Fruit fly (Drosophila melanogaster) whole organism, embryonic: ENCODE measurements around the gene CG14667.

Experiments used
- C15 ChIP-seq: fragments of 200-800 bp; sonication (Bioruptor generic); IDR thresholded peaks from 3 replicates; pipeline ENCODE4 v1.3.6; 2022; ENCODE audit warnings: missing biosample characterization, missing genetic modification characterization
- CG10431 ChIP-seq: fragments of 200-800 bp; sonication (Bioruptor generic); optimal IDR thresholded peaks from 3 replicates; lab custom pipeline; 2018; ENCODE audit warnings: missing biosample characterization, mild to moderate bottlenecking, missing genetic modification characterization
- CG11696 ChIP-seq: fragments of 200-800 bp; sonication (Bioruptor generic); IDR thresholded peaks from 2 replicates; pipeline ENCODE4 v1.3.6; 2022; ENCODE audit warnings: missing biosample characterization, missing genetic modification characterization
- CG12299 ChIP-seq: fragments of 200-800 bp; sonication (Bioruptor generic); optimal IDR thresholded peaks from 2 replicates; lab custom pipeline; 2018; ENCODE audit warnings: missing biosample characterization, mild to moderate bottlenecking, missing genetic modification characterization
- CG12391 ChIP-seq: fragments of 200-800 bp; sonication (Bioruptor generic); optimal IDR thresholded peaks from 3 replicates; lab custom pipeline; 2018; ENCODE audit warnings: missing biosample characterization, mild to moderate bottlenecking, missing genetic modification characterization, moderate library complexity
- CG13894 ChIP-seq: fragments of 200-800 bp; sonication (Bioruptor generic); optimal IDR thresholded peaks from 3 replicates; lab custom pipeline; 2018; ENCODE audit warnings: missing biosample characterization, mild to moderate bottlenecking, missing genetic modification characterization, moderate library complexity
- CG16779 ChIP-seq: fragments of 200-800 bp; sonication (Bioruptor generic); IDR thresholded peaks from 2 replicates; pipeline ENCODE4 v1.3.6; 2022; ENCODE audit warnings: missing biosample characterization, missing genetic modification characterization
- CG17385 ChIP-seq: fragments of 200-800 bp; sonication (Bioruptor generic); optimal IDR thresholded peaks from 3 replicates; lab custom pipeline; 2018; ENCODE audit warnings: missing biosample characterization, mild to moderate bottlenecking, missing genetic modification characterization
- CG18619 ChIP-seq: fragments of 200-800 bp; sonication (Bioruptor generic); optimal IDR thresholded peaks from 3 replicates; lab custom pipeline; 2017; ENCODE audit warnings: missing biosample characterization, mild to moderate bottlenecking, missing genetic modification characterization
- CG2202 ChIP-seq: fragments of 200-800 bp; sonication (Bioruptor generic); optimal IDR thresholded peaks from 2 replicates; lab custom pipeline; 2018; ENCODE audit warnings: missing biosample characterization, mild to moderate bottlenecking, missing genetic modification characterization
- CG2889 ChIP-seq: fragments of 200-800 bp; sonication (Bioruptor generic); IDR thresholded peaks from 3 replicates; pipeline ENCODE4 v1.3.6; 2022; ENCODE audit warnings: missing biosample characterization, missing genetic modification characterization
- CG31441 ChIP-seq: fragments of 200-800 bp; sonication (Bioruptor generic); IDR thresholded peaks from 2 replicates; pipeline ENCODE4 v1.3.6; 2022; ENCODE audit warnings: missing biosample characterization, missing genetic modification characterization
- CG3163 ChIP-seq: fragments of 200-800 bp; sonication (Bioruptor generic); optimal IDR thresholded peaks from 3 replicates; lab custom pipeline; 2016; ENCODE audit warnings: missing biosample characterization, missing genetic modification characterization
- CG6765 ChIP-seq: fragments of 200-800 bp; sonication (Bioruptor generic); optimal IDR thresholded peaks from 3 replicates; lab custom pipeline; 2017; ENCODE audit warnings: missing biosample characterization, mild to moderate bottlenecking, missing genetic modification characterization
- CG6791 ChIP-seq: fragments of 200-800 bp; sonication (Bioruptor generic); IDR thresholded peaks from 3 replicates; pipeline ENCODE4 v1.3.6; 2022; ENCODE audit warnings: missing biosample characterization, missing genetic modification characterization; ENCODE audit not compliant: partially characterized antibody
- CG7963 ChIP-seq: fragments of 200-800 bp; sonication (Bioruptor generic); IDR thresholded peaks from 3 replicates; pipeline ENCODE4 v1.3.6; 2022; ENCODE audit warnings: missing biosample characterization, missing genetic modification characterization; ENCODE audit not compliant: partially characterized antibody
- CG8478 ChIP-seq: fragments of >200 bp; optimal IDR thresholded peaks from 2 replicates; lab custom pipeline; 2018
- CG9817 ChIP-seq: fragments of 200-800 bp; sonication (Bioruptor generic); optimal IDR thresholded peaks from 2 replicates; lab custom pipeline; 2018; ENCODE audit warnings: missing biosample characterization, mild to moderate bottlenecking, missing genetic modification characterization, moderate library complexity
- CHES-1-like ChIP-seq: fragments of 200-800 bp; sonication (Bioruptor generic); optimal IDR thresholded peaks from 2 replicates; lab custom pipeline; 2016; ENCODE audit warnings: missing biosample characterization, missing genetic modification characterization
- Chrac-16 ChIP-seq: fragments of 200-800 bp; sonication (Bioruptor generic); optimal IDR thresholded peaks from 3 replicates; lab custom pipeline; 2016; ENCODE audit warnings: missing biosample characterization, missing genetic modification characterization
- Dek ChIP-seq: fragments of 200-800 bp; sonication (Bioruptor generic); optimal IDR thresholded peaks from 3 replicates; lab custom pipeline; 2019; ENCODE audit warnings: missing biosample characterization, mild to moderate bottlenecking, missing genetic modification characterization, moderate library complexity
- Dip2 ChIP-seq: fragments of 200-800 bp; sonication (Bioruptor generic); IDR thresholded peaks from 2 replicates; pipeline ENCODE4 v1.3.6; 2022; ENCODE audit warnings: missing biosample characterization, missing genetic modification characterization
- Dip3 ChIP-seq: fragments of 200-800 bp; sonication (Bioruptor generic); optimal IDR thresholded peaks from 3 replicates; lab custom pipeline; 2016; ENCODE audit warnings: missing biosample characterization, missing genetic modification characterization
- Dref ChIP-seq: fragments of 200-800 bp; sonication (Bioruptor generic); IDR thresholded peaks from 2 replicates; pipeline ENCODE4 v1.3.6; 2022; ENCODE audit warnings: missing biosample characterization, missing genetic modification characterization
- GATAe ChIP-seq: fragments of 200-800 bp; sonication (Bioruptor generic); conservative IDR thresholded peaks from 2 replicates; pipeline ENCODE4 v1.3.6; 2022; ENCODE audit warnings: missing biosample characterization, missing genetic modification characterization
- HLH54F ChIP-seq: fragments of 200-800 bp; sonication (Bioruptor generic); optimal IDR thresholded peaks from 3 replicates; lab custom pipeline; 2016; ENCODE audit warnings: missing biosample characterization, missing genetic modification characterization
- HmgZ ChIP-seq: fragments of 200-800 bp; sonication (Bioruptor generic); optimal IDR thresholded peaks from 2 replicates; lab custom pipeline; 2018; ENCODE audit warnings: missing biosample characterization, mild to moderate bottlenecking, missing genetic modification characterization
- Jarid2 ChIP-seq: fragments of 200-800 bp; sonication (Bioruptor generic); optimal IDR thresholded peaks from 3 replicates; lab custom pipeline; 2017; ENCODE audit warnings: mild to moderate bottlenecking, missing biosample characterization, missing genetic modification reagents, missing genetic modification characterization
- Mrtf ChIP-seq: fragments of 200-800 bp; sonication (Bioruptor generic); IDR thresholded peaks from 3 replicates; pipeline ENCODE4 v1.3.6; 2022; ENCODE audit warnings: missing biosample characterization, missing genetic modification characterization
- Six4 ChIP-seq: fragments of 200-800 bp; sonication (Bioruptor generic); optimal IDR thresholded peaks from 2 replicates; lab custom pipeline; 2016; ENCODE audit warnings: missing biosample characterization, missing genetic modification characterization
- Sox100B ChIP-seq: fragments of 200-800 bp; sonication (Bioruptor generic); optimal IDR thresholded peaks from 3 replicates; lab custom pipeline; 2018; ENCODE audit warnings: missing biosample characterization, mild to moderate bottlenecking, missing genetic modification characterization
- Spps ChIP-seq: fragments of 200-800 bp; sonication (Bioruptor generic); optimal IDR thresholded peaks from 2 replicates; lab custom pipeline; 2018; ENCODE audit warnings: missing biosample characterization, mild to moderate bottlenecking, missing genetic modification characterization
- Usf ChIP-seq: fragments of 200-800 bp; sonication (Bioruptor generic); optimal IDR thresholded peaks from 2 replicates; lab custom pipeline; 2017; ENCODE audit warnings: missing genotype, missing biosample characterization, missing genetic modification characterization
- Xrp1 ChIP-seq: fragments of 200-800 bp; sonication (Bioruptor generic); IDR thresholded peaks from 2 replicates; pipeline ENCODE4 v1.3.6; 2022; ENCODE audit warnings: missing biosample characterization, missing genetic modification characterization
- ara ChIP-seq: fragments of 200-800 bp; sonication (Bioruptor generic); IDR thresholded peaks from 2 replicates; pipeline ENCODE4 v1.3.6; 2022; ENCODE audit warnings: missing biosample characterization, missing genetic modification characterization
- ash1 ChIP-seq: fragments of 200-800 bp; sonication (Bioruptor generic); optimal IDR thresholded peaks from 2 replicates; lab custom pipeline; 2018; ENCODE audit warnings: missing biosample characterization, mild to moderate bottlenecking, missing genetic modification characterization
- cas ChIP-seq: fragments of 200-800 bp; sonication (Bioruptor generic); IDR thresholded peaks from 2 replicates; pipeline ENCODE4 v1.3.6; 2022; ENCODE audit warnings: missing biosample characterization, missing genetic modification characterization
- ci ChIP-seq: fragments of 200-800 bp; sonication (Bioruptor generic); IDR thresholded peaks from 3 replicates; pipeline ENCODE4 v1.3.6; 2022; ENCODE audit warnings: missing biosample characterization, missing genetic modification characterization
- dmrt99B ChIP-seq: fragments of 200-800 bp; sonication (Bioruptor generic); optimal IDR thresholded peaks from 2 replicates; lab custom pipeline; 2018; ENCODE audit warnings: missing biosample characterization, mild to moderate bottlenecking, missing genetic modification characterization, moderate library complexity
- fd64A ChIP-seq: fragments of 200-800 bp; sonication (Bioruptor generic); optimal IDR thresholded peaks from 3 replicates; lab custom pipeline; 2018; ENCODE audit warnings: missing biosample characterization, mild to moderate bottlenecking, missing genetic modification characterization
- gsb-n ChIP-seq: fragments of 200-800 bp; sonication (Bioruptor generic); optimal IDR thresholded peaks from 3 replicates; lab custom pipeline; 2018; ENCODE audit warnings: missing biosample characterization, mild to moderate bottlenecking, missing genetic modification characterization
- hb ChIP-seq: fragments of 200-800 bp; sonication (Bioruptor generic); IDR thresholded peaks from 3 replicates; pipeline ENCODE4 v1.3.6; 2022; ENCODE audit warnings: missing biosample characterization, missing genetic modification characterization; ENCODE audit not compliant: partially characterized antibody
- repo ChIP-seq: fragments of 200-800 bp; sonication (Bioruptor generic); optimal IDR thresholded peaks from 2 replicates; lab custom pipeline; 2016; ENCODE audit warnings: missing biosample characterization, missing genetic modification characterization
- shn ChIP-seq: fragments of 200-800 bp; sonication (Bioruptor generic); optimal IDR thresholded peaks from 3 replicates; lab custom pipeline; 2016; ENCODE audit warnings: missing biosample characterization, missing genetic modification characterization
- sima ChIP-seq: fragments of 200-800 bp; sonication (Bioruptor generic); optimal IDR thresholded peaks from 2 replicates; lab custom pipeline; 2016; ENCODE audit warnings: missing biosample characterization, missing genetic modification characterization
- sr ChIP-seq: fragments of 200-800 bp; sonication (Bioruptor generic); IDR thresholded peaks from 3 replicates; pipeline ENCODE4 v1.3.6; 2022; ENCODE audit warnings: missing biosample characterization, missing genetic modification characterization
- tap ChIP-seq: fragments of 200-800 bp; optimal IDR thresholded peaks from 3 replicates; lab custom pipeline; 2019; ENCODE audit warnings: missing biosample characterization, mild to moderate bottlenecking, missing genetic modification characterization, moderate library complexity
- tll ChIP-seq, 2 experiments: fragments of 200-800 bp in 1 of 2; fragments of >200 bp in 1 of 2; sonication (Bioruptor generic) in 1 of 2; optimal IDR thresholded peaks; 2 replicates each; lab custom pipeline; 2017 to 2019; ENCODE audit warnings: missing biosample characterization in 2 of 2, missing genetic modification characterization in 2 of 2, mild to moderate bottlenecking in 1 of 2, moderate library complexity in 1 of 2
- twi ChIP-seq: fragments of 200-800 bp; optimal IDR thresholded peaks from 2 replicates; lab custom pipeline; 2019; ENCODE audit warnings: missing biosample characterization, mild to moderate bottlenecking, missing genetic modification characterization, moderate library complexity
- unpg ChIP-seq: fragments of 200-800 bp; sonication (Bioruptor generic); optimal IDR thresholded peaks from 3 replicates; lab custom pipeline; 2018; ENCODE audit warnings: missing biosample characterization, mild to moderate bottlenecking, missing genetic modification characterization, moderate library complexity
- z ChIP-seq: fragments of 200-800 bp; sonication (Bioruptor generic); IDR thresholded peaks from 3 replicates; pipeline ENCODE4 v1.3.6; 2022; ENCODE audit warnings: missing biosample characterization, missing genetic modification characterization

CG14667 gene

dm6 chr3R:5371563-5371962 lies 3.3 kb upstream of the CG14667 start, which contains the start of gene Polr2F (continued):
- peak; percentile 63 for TF ChIP-seq twi (tag; lab: Kevin White, UChicago)
- peak; percentile 13 for TF ChIP-seq CG2202 (tag; lab: Kevin White, UChicago)
- TF ChIP-seq sima (GFP tag; lab: Kevin White, UChicago) = peak; percentile 63
- TF ChIP-seq ara (GFP tag; lab: Robert Waterston, UW) = peak; percentile 36; the same call in 1 of the 2 replicates
- TF ChIP-seq CG16779 = peak; percentile 87
- TF ChIP-seq Xrp1 (GFP tag; lab: Robert Waterston, UW) = peak; percentile 79
- TF ChIP-seq CG2889 (GFP tag; lab: Robert Waterston, UW) = peak; percentile 64; the same call in 2 of the 3 replicates
- peak; percentile 100 for TF ChIP-seq CG17385 (GFP tag; lab: Kevin White, UChicago)
- peak; percentile 61; the same call in 1 of the 3 replicates for TF ChIP-seq C15
- peak; percentile 70 for TF ChIP-seq Usf (GFP tag; lab: Kevin White, UChicago)
- TF ChIP-seq CG31441 (GFP tag; lab: Robert Waterston, UW) = peak; percentile 60
- no peak for TF ChIP-seq CG10431 (GFP tag; lab: Kevin White, UChicago)
- TF ChIP-seq CG18619 (GFP tag; lab: Kevin White, UChicago) = peak; percentile 73
- peak; percentile 93 for TF ChIP-seq Dref (GFP tag; lab: Robert Waterston, UW)
- TF ChIP-seq Dip2 (GFP tag; lab: Robert Waterston, UW) = no peak
- peak; percentile 42 for TF ChIP-seq tap (tag; lab: Kevin White, UChicago)
- no peak for TF ChIP-seq z (GFP tag; lab: Robert Waterston, UW)
- TF ChIP-seq sr = no peak; the same call in 2 of the 3 replicates
- peak; percentile 79 for TF ChIP-seq CG12391 (tag; lab: Kevin White, UChicago)
- TF ChIP-seq tll (GFP tag; optimal IDR thresholded peaks at IDR 0.05; lab: Kevin White, UChicago) = no peak
- TF ChIP-seq Six4 (GFP tag; lab: Kevin White, UChicago) = peak; percentile 77
- peak; percentile 87 for TF ChIP-seq repo (GFP tag; lab: Kevin White, UChicago)
- peak; percentile 34; the same call in 1 of the 2 replicates for TF ChIP-seq GATAe (GFP tag; lab: Robert Waterston, UW)
- peak; percentile 81 for TF ChIP-seq CG3163 (GFP tag; lab: Kevin White, UChicago)
- peak; percentile 73 for TF ChIP-seq ash1 (GFP tag; lab: Kevin White, UChicago)
- peak; percentile 66 for TF ChIP-seq CG6765
- peak; percentile 57; the same call in 1 of the 3 replicates for TF ChIP-seq CG6791 (GFP tag; lab: Robert Waterston, UW)
- TF ChIP-seq CG11696 (GFP tag; lab: Robert Waterston, UW) = no peak
- TF ChIP-seq Dek (tag; lab: Kevin White, UChicago) = peak; percentile 79
- TF ChIP-seq ci (GFP tag; lab: Robert Waterston, UW) = peak; percentile 89
- TF ChIP-seq Jarid2 (GFP tag; lab: Kevin White, UChicago) = peak; percentile 36
- peak; percentile 95 for TF ChIP-seq HmgZ (tag; lab: Kevin White, UChicago)
- TF ChIP-seq CG13894 (tag; lab: Kevin White, UChicago) = peak; percentile 89
- TF ChIP-seq HLH54F (GFP tag; lab: Kevin White, UChicago) = peak; percentile 96
- TF ChIP-seq Sox100B = no peak
- no peak for TF ChIP-seq fd64A
- TF ChIP-seq unpg (GFP tag; lab: Kevin White, UChicago) = peak; percentile 54
- TF ChIP-seq CG9817 (tag; lab: Kevin White, UChicago) = peak; percentile 88
- no peak for TF ChIP-seq hb
- no peak for TF ChIP-seq dmrt99B
- TF ChIP-seq CG8478 (lab: Kevin White, UChicago) = no peak
- peak; percentile 44 for TF ChIP-seq CG12299 (tag; lab: Kevin White, UChicago)
- peak; percentile 41; the same call in 1 of the 3 replicates for TF ChIP-seq CG7963 (GFP tag; lab: Robert Waterston, UW)
- peak; percentile 96 for TF ChIP-seq CHES-1-like (GFP tag; lab: Kevin White, UChicago)
- TF ChIP-seq cas (GFP tag; lab: Robert Waterston, UW) = peak; percentile 78
- peak; percentile 54; the same call in 2 of the 3 replicates for TF ChIP-seq Mrtf
- TF ChIP-seq Spps = no peak
- TF ChIP-seq Chrac-16 (GFP tag; lab: Kevin White, UChicago) = peak; percentile 87
- TF ChIP-seq gsb-n (tag; lab: Kevin White, UChicago) = peak; percentile 41
- TF ChIP-seq Dip3 (GFP tag; lab: Kevin White, UChicago) = peak; percentile 92
- TF ChIP-seq shn (GFP tag; lab: Kevin White, UChicago) = peak; percentile 95
